Fruit fly (Drosophila melanogaster): ENCODE data around the gene Itgbn.

Itgbn gene

dm6 chr2L:21105127-21105526 is 52.3 kb downstream of the Itgbn start (continued):
- TF ChIP-seq CG7839 (tag; optimal IDR thresholded peaks at IDR 0.05) (no peak), Dp (GFP tag; optimal IDR thresholded peaks at IDR 0.05) (no peak), tap (tag; optimal IDR thresholded peaks at IDR 0.05) (no peak), CG10431 (GFP tag; optimal IDR thresholded peaks at IDR 0.05) (no peak), CG8478 (optimal IDR thresholded peaks at IDR 0.05) (no peak), Tbp (GFP tag; optimal IDR thresholded peaks at IDR 0.05) (no peak), pros (GFP tag; optimal IDR thresholded peaks at IDR 0.05) (peak; percentile 25), CG2202 (tag; optimal IDR thresholded peaks at IDR 0.05) (no peak), Chrac-16 (GFP tag; optimal IDR thresholded peaks at IDR 0.05) (no peak), CG8089 (GFP tag; optimal IDR thresholded peaks at IDR 0.05) (no peak), nerfin-1 (tag; optimal IDR thresholded peaks at IDR 0.05) (peak; percentile 17), Optix (GFP tag; IDR thresholded peaks at IDR 0.05) (no peak), YL-1 (GFP tag; optimal IDR thresholded peaks at IDR 0.05) (no peak), Nf-YC (tag; optimal IDR thresholded peaks at IDR 0.05) (no peak), kah (GFP tag; optimal IDR thresholded peaks at IDR 0.05) (no peak), grn (GFP tag; optimal IDR thresholded peaks at IDR 0.05) (no peak), ro (GFP tag; IDR thresholded peaks at IDR 0.05) (no peak), insv (GFP tag; optimal IDR thresholded peaks at IDR 0.05) (no peak), Trl (optimal IDR thresholded peaks at IDR 0.05) (peak; percentile 19 to 20), Trl (GFP tag; optimal IDR thresholded peaks at IDR 0.05) (no peak), CG8924 (tag; optimal IDR thresholded peaks at IDR 0.05) (peak; percentile 7), bab2 (GFP tag; optimal IDR thresholded peaks at IDR 0.05) (no peak), CG3407 (GFP tag; optimal IDR thresholded peaks at IDR 0.05) (no peak), CG14441 (GFP tag; IDR thresholded peaks at IDR 0.05) (no peak), az2 (GFP tag; optimal IDR thresholded peaks at IDR 0.05) (no peak), crol (GFP tag; IDR thresholded peaks at IDR 0.05) (no peak), ttk (GFP tag; IDR thresholded peaks at IDR 0.05) (no peak), Ravus (GFP tag; IDR thresholded peaks at IDR 0.05) (no peak), chinmo (GFP tag; IDR thresholded peaks at IDR 0.05; ENCODE audit: partially characterized antibody) (0 out of 4 replicates have a peak, but pooled peaks have one; percentile 18), bowl (GFP tag; IDR thresholded peaks at IDR 0.05) (no peak), pzg (GFP tag; optimal IDR thresholded peaks at IDR 0.05) (no peak), maf-S (GFP tag; optimal IDR thresholded peaks at IDR 0.05) (no peak), Usf (GFP tag; optimal IDR thresholded peaks at IDR 0.05) (no peak), ewg (GFP tag; optimal IDR thresholded peaks at IDR 0.05) (peak; percentile 95), sr (GFP tag; IDR thresholded peaks at IDR 0.05) (no peak), Abd-B (GFP tag; optimal IDR thresholded peaks at IDR 0.05) (no peak), CG32772 (GFP tag; IDR thresholded peaks at IDR 0.05) (no peak), kay (GFP tag; optimal IDR thresholded peaks at IDR 0.05) (no peak), odd (GFP tag; optimal IDR thresholded peaks at IDR 0.05) (no peak), CG10274 (GFP tag; optimal IDR thresholded peaks at IDR 0.05) (no peak), amos (GFP tag; IDR thresholded peaks at IDR 0.05; ENCODE audit: partially characterized antibody) (0 out of 2 replicates have a peak, but pooled peaks have one; percentile 7), crp (GFP tag; optimal IDR thresholded peaks at IDR 0.05) (peak in 1 of 2 experiments; percentile 54), CHES-1-like (GFP tag; optimal IDR thresholded peaks at IDR 0.05) (no peak), Side (GFP tag; optimal IDR thresholded peaks at IDR 0.05) (no peak), sna (GFP tag; IDR thresholded peaks at IDR 0.05; ENCODE audit: partially characterized antibody) (no peak), Fer3 (tag; optimal IDR thresholded peaks at IDR 0.05) (no peak), Eip74EF (GFP tag; optimal IDR thresholded peaks at IDR 0.05) (no peak), ab (GFP tag; optimal IDR thresholded peaks at IDR 0.05) (no peak), Ets65A (GFP tag) (peak; percentile 61), CG15696 (tag; optimal IDR thresholded peaks at IDR 0.05) (no peak), CG14860 (GFP tag; IDR thresholded peaks at IDR 0.05; ENCODE audit: partially characterized antibody) (no peak), jigr1 (GFP tag; IDR thresholded peaks at IDR 0.05) (no peak)

All from whole organism, embryonic.